Worm (Caenorhabditis elegans) whole organism, L1 larva: Measurements from ENCODE around the gene F44E2.9.

ENCODE experiments used
- C16A3.4 ChIP-seq: fragments of 150-350 bp; optimal IDR thresholded peaks from 2 replicates; lab custom pipeline; 2014; ENCODE audit warnings: missing biosample characterization, missing genetic modification characterization
- F16B12.6 ChIP-seq: fragments of 150-350 bp; optimal IDR thresholded peaks from 2 replicates; lab custom pipeline; 2014; ENCODE audit warnings: missing biosample characterization, missing genetic modification characterization
- blmp-1 ChIP-seq: fragments of 150-350 bp; optimal IDR thresholded peaks from 2 replicates; lab custom pipeline; 2014; ENCODE audit warnings: missing biosample characterization, missing genetic modification characterization
- ceh-82 ChIP-seq, 3 experiments: fragments of 150-350 bp in 1 of 3; sonication (generic microtip) in 2 of 3; optimal IDR thresholded peaks; 2 replicates each; lab custom pipeline; 2014 to 2017; ENCODE audit warnings: missing biosample characterization in 3 of 3, missing genetic modification characterization in 3 of 3
- ceh-90 ChIP-seq: sonication (generic microtip); optimal IDR thresholded peaks from 2 replicates; lab custom pipeline; 2016; ENCODE audit warnings: missing genetic modification characterization, missing compliant biosample characterization
- ces-1 ChIP-seq: fragments of 150-350 bp; optimal IDR thresholded peaks from 2 replicates; lab custom pipeline; 2014; ENCODE audit warnings: missing biosample characterization, missing genetic modification reagents, missing genetic modification characterization
- efl-1 ChIP-seq, 4 experiments: fragments of 150-350 bp; optimal IDR thresholded peaks in 3 of 4; peaks in 1 of 4; 1 replicate in 1 of 4; 2 replicates in 3 of 4; lab custom pipeline; 2014; ENCODE audit warnings: missing biosample characterization in 2 of 4, missing genetic modification characterization in 2 of 4, missing genetic modification reagents in 2 of 4
- egl-27 ChIP-seq, 2 experiments: fragments of 150-350 bp in 1 of 2; sonication (generic microtip); optimal IDR thresholded peaks; 3 replicates each; lab custom pipeline; 2017 to 2018; ENCODE audit warnings: missing biosample characterization in 2 of 2, missing genetic modification characterization in 2 of 2, missing genetic modification reagents in 2 of 2
- elt-2 ChIP-seq: sonication (generic microtip); optimal IDR thresholded peaks from 2 replicates; lab custom pipeline; 2016; ENCODE audit warnings: missing genetic modification characterization, mild to moderate bottlenecking, inconsistent platforms, missing compliant biosample characterization, missing genetic modification reagents
- elt-3 ChIP-seq, 6 experiments: fragments of 150-350 bp in 1 of 6; sonication (generic microtip); optimal IDR thresholded peaks; 2 replicates each; lab custom pipeline; 2017 to 2018; ENCODE audit warnings: missing biosample characterization in 6 of 6, missing genetic modification characterization in 6 of 6, inconsistent platforms in 1 of 6
- ets-5 ChIP-seq: fragments of 200-800 bp; sonication (Bioruptor generic); IDR thresholded peaks from 2 replicates; pipeline ENCODE4 v1.3.6; 2022; ENCODE audit warnings: missing genetic modification characterization, missing compliant biosample characterization
- fkh-4 ChIP-seq: sonication (generic microtip); optimal IDR thresholded peaks from 2 replicates; lab custom pipeline; 2016; ENCODE audit warnings: missing compliant biosample characterization, missing genetic modification characterization, borderline replicate concordance
- fkh-8 ChIP-seq: sonication (generic microtip); optimal IDR thresholded peaks from 2 replicates; lab custom pipeline; 2016; ENCODE audit warnings: mild to moderate bottlenecking, missing genetic modification characterization, missing compliant biosample characterization
- fos-1 ChIP-seq: fragments of 150-350 bp; optimal IDR thresholded peaks from 2 replicates; lab custom pipeline; 2014; ENCODE audit warnings: missing biosample characterization, missing genetic modification characterization
- grh-1 ChIP-seq: fragments of 200-800 bp; sonication (Bioruptor generic); IDR thresholded peaks from 2 replicates; pipeline ENCODE4 v1.3.6; 2022; ENCODE audit warnings: missing genetic modification reagents, missing genetic modification characterization, missing compliant biosample characterization
- lin-13 ChIP-seq: fragments of 150-350 bp; optimal IDR thresholded peaks from 2 replicates; lab custom pipeline; 2014; ENCODE audit warnings: missing biosample characterization, missing genetic modification reagents, missing genetic modification characterization
- lin-15B ChIP-seq: fragments of 150-350 bp; sonication (generic microtip); optimal IDR thresholded peaks from 3 replicates; lab custom pipeline; 2014; ENCODE audit warnings: missing biosample characterization, missing genetic modification characterization
- lin-39 ChIP-seq: fragments of 150-350 bp; optimal IDR thresholded peaks from 2 replicates; lab custom pipeline; 2014; ENCODE audit warnings: missing biosample characterization, missing genetic modification reagents, missing genetic modification characterization
- lir-3 ChIP-seq: sonication (generic microtip); optimal IDR thresholded peaks from 2 replicates; lab custom pipeline; 2016; ENCODE audit warnings: mild to moderate bottlenecking, missing genetic modification characterization, moderate library complexity, missing compliant biosample characterization; ENCODE audit not compliant: poor library complexity
- mdl-1 ChIP-seq, 2 experiments: fragments of 150-350 bp; optimal IDR thresholded peaks; 2 replicates each; lab custom pipeline; 2014 to 2017; ENCODE audit warnings: missing biosample characterization in 2 of 2, missing genetic modification characterization in 2 of 2, inconsistent platforms in 1 of 2
- mef-2 ChIP-seq: fragments of 150-350 bp; optimal IDR thresholded peaks from 2 replicates; lab custom pipeline; 2014; ENCODE audit warnings: missing biosample characterization, missing genetic modification characterization
- nhr-12 ChIP-seq: sonication (generic microtip); optimal IDR thresholded peaks from 2 replicates; lab custom pipeline; 2017; ENCODE audit warnings: missing biosample characterization, missing genetic modification characterization
- nhr-47 ChIP-seq: sonication (generic microtip); optimal IDR thresholded peaks from 2 replicates; lab custom pipeline; 2016; ENCODE audit warnings: mild to moderate bottlenecking, missing genetic modification characterization, moderate library complexity, missing compliant biosample characterization
- nhr-85 ChIP-seq: sonication (generic microtip); peaks from one replicate; lab custom pipeline; 2016; ENCODE audit warnings: missing genetic modification characterization, inconsistent platforms, missing compliant biosample characterization
- pag-3 ChIP-seq: sonication (generic microtip); optimal IDR thresholded peaks from 2 replicates; lab custom pipeline; 2017; ENCODE audit warnings: missing genetic modification characterization, mild to moderate bottlenecking, missing compliant biosample characterization, antibody characterized with exemption, borderline replicate concordance; ENCODE audit not compliant: insufficient read depth
- pax-3 ChIP-seq: fragments of 200-800 bp; sonication (Bioruptor generic); optimal IDR thresholded peaks from 2 replicates; lab custom pipeline; 2018; ENCODE audit warnings: mild to moderate bottlenecking, missing genetic modification characterization, moderate library complexity, missing compliant biosample characterization
- skn-1 ChIP-seq: fragments of 150-350 bp; optimal IDR thresholded peaks from 2 replicates; lab custom pipeline; 2014; ENCODE audit warnings: missing biosample characterization, missing genetic modification characterization
- snu-23 ChIP-seq: sonication (generic microtip); optimal IDR thresholded peaks from 2 replicates; lab custom pipeline; 2016; ENCODE audit warnings: missing genetic modification characterization, missing compliant biosample characterization
- sox-4 ChIP-seq: sonication (generic microtip); optimal IDR thresholded peaks from 2 replicates; lab custom pipeline; 2016; ENCODE audit warnings: missing genetic modification characterization, missing compliant biosample characterization
- swsn-7 ChIP-seq: sonication (generic microtip); optimal IDR thresholded peaks from 2 replicates; lab custom pipeline; 2016; ENCODE audit warnings: missing genetic modification characterization, missing compliant biosample characterization
- unc-130 ChIP-seq: fragments of 150-350 bp; optimal IDR thresholded peaks from 2 replicates; lab custom pipeline; 2017; ENCODE audit warnings: missing biosample characterization, missing genetic modification characterization, inconsistent platforms
- unc-62 ChIP-seq: fragments of 150-350 bp; optimal IDR thresholded peaks from 2 replicates; lab custom pipeline; 2014; ENCODE audit warnings: missing biosample characterization, missing genetic modification reagents, missing genetic modification characterization
- unc-86 ChIP-seq: sonication (generic microtip); optimal IDR thresholded peaks from 2 replicates; lab custom pipeline; 2016; ENCODE audit warnings: missing genetic modification characterization, missing compliant biosample characterization
- xbp-1 ChIP-seq: sonication (generic microtip); optimal IDR thresholded peaks from 2 replicates; lab custom pipeline; 2016; ENCODE audit warnings: missing genetic modification characterization, missing compliant biosample characterization
- ztf-4 ChIP-seq: fragments of 150-350 bp; optimal IDR thresholded peaks from 2 replicates; lab custom pipeline; 2014; ENCODE audit warnings: missing biosample characterization, missing genetic modification characterization

F44E2.9 gene

ce11 chrIII:8801864-8802818, 48.2 kb downstream of the F44E2.9 start (continued):
- TF ChIP-seq swsn-7 (tag; lab: Kevin White, UChicago): peak; percentile 96
- TF ChIP-seq snu-23 (GFP tag; lab: Kevin White, UChicago): peak; percentile 96
- TF ChIP-seq C16A3.4 (tag; lab: Kevin White, UChicago): peak; percentile 91
- TF ChIP-seq ces-1 (GFP tag; lab: Kevin White, UChicago): no peak

ce11 chrIII:8801352-8801863, 48.9 kb downstream of the F44E2.9 start:
- no peak for TF ChIP-seq egl-27 (tag; optimal IDR thresholded peaks at IDR 0.05; lab: Kevin White, UChicago)
- TF ChIP-seq pag-3: no peak
- no peak for TF ChIP-seq fos-1 (tag; lab: Kevin White, UChicago)
- no peak for TF ChIP-seq ets-5
- TF ChIP-seq nhr-47 (tag; lab: Kevin White, UChicago): no peak
- TF ChIP-seq unc-130: peak; percentile 49
- no peak for TF ChIP-seq mef-2 (tag; lab: Kevin White, UChicago)
- no peak for TF ChIP-seq ztf-4 (tag; lab: Kevin White, UChicago)
- TF ChIP-seq blmp-1: peak; percentile 74
- no peak for TF ChIP-seq fkh-4
- TF ChIP-seq lin-15B: no peak
- TF ChIP-seq xbp-1 (tag; lab: Kevin White, UChicago): no peak
- no peak for TF ChIP-seq nhr-12 (tag; lab: Kevin White, UChicago)
- no peak for TF ChIP-seq swsn-7 (tag; lab: Kevin White, UChicago)
- TF ChIP-seq sox-4 (tag; lab: Kevin White, UChicago): no peak
- TF ChIP-seq ceh-82 (tag; optimal IDR thresholded peaks at IDR 0.05; lab: Kevin White, UChicago): peak in 1 of 3 experiments; percentile 5
- TF ChIP-seq grh-1 (GFP tag; lab: Robert Waterston, UW): peak; percentile 40; the same call in 1 of the 2 replicates
- TF ChIP-seq mdl-1 (tag; optimal IDR thresholded peaks at IDR 0.05; lab: Kevin White, UChicago): peak in 1 of 2 experiments; percentile 14
- peak; percentile 0 for TF ChIP-seq C16A3.4 (tag; lab: Kevin White, UChicago)
- no peak for TF ChIP-seq ceh-90
- TF ChIP-seq unc-62 (GFP tag; lab: Kevin White, UChicago): no peak
- TF ChIP-seq pax-3 (tag; lab: Kevin White, UChicago): no peak
- no peak for TF ChIP-seq elt-2 (tag; lab: Kevin White, UChicago)
- no peak for TF ChIP-seq snu-23 (GFP tag; lab: Kevin White, UChicago)
- peak; percentile 23 for TF ChIP-seq lin-13
- TF ChIP-seq fkh-8 (tag; lab: Kevin White, UChicago): no peak
- no peak for TF ChIP-seq nhr-85
- no peak for TF ChIP-seq unc-86 (tag; lab: Kevin White, UChicago)
- TF ChIP-seq F16B12.6 (tag; lab: Kevin White, UChicago): no peak
- peak; percentile 18 for TF ChIP-seq skn-1 (tag; lab: Kevin White, UChicago)
- TF ChIP-seq lir-3 (tag; lab: Kevin White, UChicago): no peak
- TF ChIP-seq elt-3 (tag; optimal IDR thresholded peaks at IDR 0.05; lab: Kevin White, UChicago): peak in 3 of 6 experiments; percentile 16 to 81 (median 68)

ce11 chrIII:8800796-8801083, 49.6 kb downstream of the F44E2.9 start:
- no peak for TF ChIP-seq efl-1 (optimal IDR thresholded peaks at IDR 0.05; lab: Kevin White, UChicago)
- peak in 1 of 2 experiments; percentile 92 for TF ChIP-seq efl-1 (GFP tag; optimal IDR thresholded peaks at IDR 0.05 in 1 of 2; lab: Kevin White, UChicago)
- TF ChIP-seq ceh-82 (tag; optimal IDR thresholded peaks at IDR 0.05; lab: Kevin White, UChicago): peak in 1 of 3 experiments; percentile 1
- TF ChIP-seq nhr-85: peak; percentile 17
- no peak for TF ChIP-seq lin-39 (tag; lab: Kevin White, UChicago)
- peak; percentile 86 for TF ChIP-seq blmp-1
- TF ChIP-seq ces-1 (GFP tag; lab: Kevin White, UChicago): no peak
